Worm (Caenorhabditis elegans) whole organism, L3 larva: ENCODE measurements around the gene M163.1.

ENCODE experiments used
- R02D3.7 ChIP-seq: fragments of 150-350 bp; optimal IDR thresholded peaks from 2 replicates; lab custom pipeline; 2014; ENCODE audit warnings: missing biosample characterization, missing genetic modification characterization
- ZK546.5 ChIP-seq: sonication (generic microtip); optimal IDR thresholded peaks from 2 replicates; lab custom pipeline; 2017; ENCODE audit warnings: missing biosample characterization, missing genetic modification characterization
- aly-2 ChIP-seq: fragments of 150-350 bp; optimal IDR thresholded peaks from 2 replicates; lab custom pipeline; 2014; ENCODE audit warnings: missing biosample characterization, missing genetic modification characterization
- ama-1 ChIP-seq: fragments of 150-350 bp; optimal IDR thresholded peaks from 2 replicates; lab custom pipeline; 2018
- ceh-16 ChIP-seq: sonication (generic microtip); optimal IDR thresholded peaks from 2 replicates; lab custom pipeline; 2017; ENCODE audit warnings: missing biosample characterization, missing genetic modification characterization
- ceh-28 ChIP-seq: fragments of 150-350 bp; optimal IDR thresholded peaks from 2 replicates; lab custom pipeline; 2014; ENCODE audit warnings: missing biosample characterization, missing genetic modification reagents, missing genetic modification characterization
- ceh-82 ChIP-seq: fragments of 150-350 bp; optimal IDR thresholded peaks from 2 replicates; lab custom pipeline; 2014; ENCODE audit warnings: missing biosample characterization, missing genetic modification characterization
- ceh-9 ChIP-seq: sonication (generic microtip); optimal IDR thresholded peaks from 2 replicates; lab custom pipeline; 2018; ENCODE audit warnings: missing biosample characterization, missing genetic modification characterization
- daf-12 ChIP-seq: fragments of 150-350 bp; optimal IDR thresholded peaks from 2 replicates; lab custom pipeline; 2014; ENCODE audit warnings: missing biosample characterization, missing genetic modification reagents, missing genetic modification characterization
- egl-27 ChIP-seq: sonication (generic microtip); optimal IDR thresholded peaks from 4 replicates; lab custom pipeline; 2017; ENCODE audit warnings: missing biosample characterization, missing genetic modification reagents, missing genetic modification characterization
- egl-5 ChIP-seq: fragments of 150-350 bp; optimal IDR thresholded peaks from 2 replicates; lab custom pipeline; 2017; ENCODE audit warnings: missing biosample characterization, missing genetic modification reagents, missing genetic modification characterization, inconsistent platforms
- elt-1 ChIP-seq: fragments of 150-350 bp; optimal IDR thresholded peaks from 2 replicates; lab custom pipeline; 2014; ENCODE audit warnings: missing biosample characterization, missing genetic modification characterization
- elt-2 ChIP-seq: sonication (generic microtip); optimal IDR thresholded peaks from 2 replicates; lab custom pipeline; 2016; ENCODE audit warnings: missing genetic modification reagents, mild to moderate bottlenecking, missing genetic modification characterization, missing compliant biosample characterization
- elt-3 ChIP-seq, 3 experiments: fragments of 150-350 bp in 1 of 3; sonication (generic microtip) in 2 of 3; optimal IDR thresholded peaks; 2 replicates in 2 of 3; 4 replicates in 1 of 3; lab custom pipeline; 2014 to 2017; ENCODE audit warnings: missing biosample characterization in 3 of 3, missing genetic modification characterization in 3 of 3
- eor-1 ChIP-seq, 2 experiments: fragments of 150-350 bp; optimal IDR thresholded peaks; 2 replicates each; lab custom pipeline; 2014 to 2018; ENCODE audit warnings: missing biosample characterization in 2 of 2, missing genetic modification characterization in 2 of 2
- fkh-10 ChIP-seq: sonication (generic microtip); optimal IDR thresholded peaks from 2 replicates; lab custom pipeline; 2017; ENCODE audit warnings: missing biosample characterization, missing genetic modification reagents, missing genetic modification characterization
- fkh-2 ChIP-seq: fragments of 150-350 bp; optimal IDR thresholded peaks from 2 replicates; lab custom pipeline; 2014; ENCODE audit warnings: missing biosample characterization, missing genetic modification reagents, missing genetic modification characterization
- fos-1 ChIP-seq: fragments of 150-350 bp; optimal IDR thresholded peaks from 2 replicates; lab custom pipeline; 2014; ENCODE audit warnings: missing biosample characterization, missing genetic modification characterization
- hmg-11 ChIP-seq: sonication (generic microtip); optimal IDR thresholded peaks from 2 replicates; lab custom pipeline; 2016; ENCODE audit warnings: missing genetic modification characterization, missing compliant biosample characterization
- jun-1 ChIP-seq: fragments of 150-350 bp; optimal IDR thresholded peaks from 2 replicates; lab custom pipeline; 2014; ENCODE audit warnings: missing biosample characterization, missing genetic modification reagents, missing genetic modification characterization
- lin-15B ChIP-seq: fragments of 150-350 bp; optimal IDR thresholded peaks from 2 replicates; lab custom pipeline; 2014; ENCODE audit warnings: missing biosample characterization, missing genetic modification characterization
- lin-39 ChIP-seq: fragments of 150-350 bp; optimal IDR thresholded peaks from 2 replicates; lab custom pipeline; 2018; ENCODE audit warnings: missing biosample characterization, missing genetic modification reagents, missing genetic modification characterization
- lsy-12 ChIP-seq: sonication (generic microtip); optimal IDR thresholded peaks from 2 replicates; lab custom pipeline; 2016; ENCODE audit warnings: mild to moderate bottlenecking, missing genetic modification characterization, missing compliant biosample characterization
- mdl-1 ChIP-seq: fragments of 150-350 bp; optimal IDR thresholded peaks from 2 replicates; lab custom pipeline; 2014; ENCODE audit warnings: missing biosample characterization, missing genetic modification characterization
- mml-1 ChIP-seq: fragments of 150-350 bp; sonication (generic microtip); optimal IDR thresholded peaks from 3 replicates; lab custom pipeline; 2014; ENCODE audit warnings: missing biosample characterization, missing genetic modification characterization
- nfya-1 ChIP-seq: sonication (generic microtip); optimal IDR thresholded peaks from 2 replicates; lab custom pipeline; 2017; ENCODE audit warnings: missing genetic modification characterization, mild to moderate bottlenecking, missing compliant biosample characterization, antibody characterized with exemption, moderate library complexity; ENCODE audit not compliant: insufficient read depth
- nhr-11 ChIP-seq: fragments of 150-350 bp; optimal IDR thresholded peaks from 2 replicates; lab custom pipeline; 2014; ENCODE audit warnings: missing biosample characterization, missing genetic modification characterization
- nhr-12 ChIP-seq: fragments of 150-350 bp; optimal IDR thresholded peaks from 2 replicates; lab custom pipeline; 2014; ENCODE audit warnings: missing biosample characterization, missing genetic modification characterization
- nhr-23 ChIP-seq: fragments of 150-350 bp; optimal IDR thresholded peaks from 2 replicates; lab custom pipeline; 2014; ENCODE audit warnings: missing biosample characterization, missing genetic modification reagents, missing genetic modification characterization
- nhr-237 ChIP-seq: fragments of 150-350 bp; optimal IDR thresholded peaks from 2 replicates; lab custom pipeline; 2014; ENCODE audit warnings: missing biosample characterization, missing genetic modification characterization
- nhr-25 ChIP-seq: sonication (generic microtip); optimal IDR thresholded peaks from 2 replicates; lab custom pipeline; 2017; ENCODE audit warnings: missing biosample characterization, missing genetic modification characterization
- nhr-28 ChIP-seq: fragments of 150-350 bp; optimal IDR thresholded peaks from 2 replicates; lab custom pipeline; 2014; ENCODE audit warnings: missing biosample characterization, missing genetic modification characterization
- nhr-43 ChIP-seq: sonication (generic microtip); optimal IDR thresholded peaks from 2 replicates; lab custom pipeline; 2016; ENCODE audit warnings: mild to moderate bottlenecking, missing genetic modification characterization, missing compliant biosample characterization; ENCODE audit not compliant: poor library complexity, severe bottlenecking
- nhr-67 ChIP-seq: fragments of 150-350 bp; optimal IDR thresholded peaks from 2 replicates; lab custom pipeline; 2014; ENCODE audit warnings: missing biosample characterization, missing genetic modification characterization
- nhr-76 ChIP-seq: fragments of 150-350 bp; sonication (generic microtip); optimal IDR thresholded peaks from 5 replicates; lab custom pipeline; 2014; ENCODE audit warnings: missing biosample characterization, missing genetic modification characterization
- nhr-77 ChIP-seq: fragments of 150-350 bp; optimal IDR thresholded peaks from 2 replicates; lab custom pipeline; 2014; ENCODE audit warnings: missing biosample characterization, missing genetic modification characterization
- pha-4 ChIP-seq: fragments of 150-350 bp; optimal IDR thresholded peaks from 2 replicates; lab custom pipeline; 2014; ENCODE audit warnings: missing biosample characterization, missing genetic modification reagents, missing genetic modification characterization
- pqm-1 ChIP-seq: fragments of 150-350 bp; optimal IDR thresholded peaks from 2 replicates; lab custom pipeline; 2017; ENCODE audit warnings: missing biosample characterization, missing genetic modification characterization, inconsistent platforms
- sea-2 ChIP-seq: fragments of 150-350 bp; sonication (generic microtip); optimal IDR thresholded peaks from 4 replicates; lab custom pipeline; 2014; ENCODE audit warnings: missing biosample characterization, missing genetic modification reagents, missing genetic modification characterization
- skn-1 ChIP-seq: fragments of 150-350 bp; optimal IDR thresholded peaks from 2 replicates; lab custom pipeline; 2014; ENCODE audit warnings: missing biosample characterization, missing genetic modification characterization
- snpc-4 ChIP-seq: fragments of 150-350 bp; optimal IDR thresholded peaks from 2 replicates; lab custom pipeline; 2014; ENCODE audit warnings: missing biosample characterization, missing genetic modification characterization
- tbx-2 ChIP-seq: sonication (generic microtip); optimal IDR thresholded peaks from 2 replicates; lab custom pipeline; 2016; ENCODE audit warnings: mild to moderate bottlenecking, missing genetic modification characterization, missing compliant biosample characterization
- unc-39 ChIP-seq: sonication (generic microtip); optimal IDR thresholded peaks from 4 replicates; lab custom pipeline; 2017; ENCODE audit warnings: missing biosample characterization, missing genetic modification characterization
- unc-62 ChIP-seq: fragments of 150-350 bp; sonication (generic microtip); optimal IDR thresholded peaks from 4 replicates; lab custom pipeline; 2014; ENCODE audit warnings: missing biosample characterization, missing genetic modification reagents, missing genetic modification characterization
- zag-1 ChIP-seq: fragments of 150-350 bp; optimal IDR thresholded peaks from 2 replicates; lab custom pipeline; 2014; ENCODE audit warnings: missing biosample characterization, missing genetic modification characterization
- ztf-11 ChIP-seq: fragments of 150-350 bp; optimal IDR thresholded peaks from 2 replicates; lab custom pipeline; 2014; ENCODE audit warnings: missing biosample characterization, missing genetic modification characterization
- ztf-4 ChIP-seq: fragments of 150-350 bp; optimal IDR thresholded peaks from 2 replicates; lab custom pipeline; 2014; ENCODE audit warnings: missing biosample characterization, missing genetic modification characterization

Gene M163.1

ce11 chrX:14489945-14490344, 13.7 kb downstream of the M163.1 start, which contains the start of gene his-24:
Gene his-24, plus strand, starts transcription at chrX:14490094.
- TF ChIP-seq ztf-4 (tag; lab: Kevin White, UChicago) (no peak), nhr-67 (tag; lab: Kevin White, UChicago) (no peak), aly-2 (tag; lab: Kevin White, UChicago) (no peak), egl-5 (tag; lab: Kevin White, UChicago) (no peak), fos-1 (tag; lab: Kevin White, UChicago) (no peak), nhr-43 (tag; lab: Kevin White, UChicago) (peak; percentile 60), egl-27 (tag; lab: Kevin White, UChicago) (peak; percentile 49), unc-39 (no peak), lsy-12 (peak; percentile 75), nfya-1 (tag; lab: Kevin White, UChicago) (peak; percentile 72), ceh-16 (tag; lab: Kevin White, UChicago) (no peak), sea-2 (GFP tag; lab: Kevin White, UChicago) (no peak), snpc-4 (peak; percentile 33), tbx-2 (peak; percentile 18), fkh-10 (GFP tag; lab: Kevin White, UChicago) (no peak), fkh-2 (tag; lab: Kevin White, UChicago) (no peak), nhr-25 (tag; lab: Kevin White, UChicago) (peak; percentile 94), pqm-1 (tag; lab: Kevin White, UChicago) (no peak), lin-39 (tag; lab: Kevin White, UChicago) (peak; percentile 92), lin-15B (tag; lab: Kevin White, UChicago) (no peak), nhr-28 (no peak), daf-12 (tag; lab: Kevin White, UChicago) (no peak), ztf-11 (tag; lab: Kevin White, UChicago) (no peak), mdl-1 (no peak), elt-2 (tag; lab: Kevin White, UChicago) (peak; percentile 59), unc-62 (no peak), mml-1 (no peak), jun-1 (tag; lab: Kevin White, UChicago) (peak; percentile 60), eor-1 (tag; optimal IDR thresholded peaks at IDR 0.05; lab: Kevin White, UChicago) (no peak), nhr-11 (tag; lab: Kevin White, UChicago) (no peak), nhr-12 (tag; lab: Kevin White, UChicago) (no peak), elt-3 (tag; optimal IDR thresholded peaks at IDR 0.05; lab: Kevin White, UChicago) (peak in 1 of 3 experiments; percentile 10), nhr-76 (no peak), nhr-237 (tag; lab: Kevin White, UChicago) (no peak), zag-1 (tag; lab: Kevin White, UChicago) (no peak), pha-4 (tag; lab: Kevin White, UChicago) (peak; percentile 81), ceh-82 (tag; lab: Kevin White, UChicago) (peak; percentile 38), nhr-77 (peak; percentile 3), skn-1 (tag; lab: Kevin White, UChicago) (peak; percentile 82), nhr-23 (tag; lab: Kevin White, UChicago) (peak; percentile 86), ama-1 (lab: Kevin White, UChicago) (peak; percentile 91), ceh-9 (no peak), ceh-28 (no peak), R02D3.7 (tag; lab: Kevin White, UChicago) (peak; percentile 16), elt-1 (tag; lab: Kevin White, UChicago) (peak; percentile 7), hmg-11 (tag; lab: Kevin White, UChicago) (peak; percentile 56), ZK546.5 (tag; lab: Kevin White, UChicago) (no peak)
